Worm (Caenorhabditis elegans): Measurements from ENCODE around the gene F22E5.8.

- TF ChIP-seq rnt-1 (tag; optimal IDR thresholded peaks at IDR 0.05) (no peak), grh-1 (GFP tag; IDR thresholded peaks at IDR 0.05) (no peak), zag-1 (tag; optimal IDR thresholded peaks at IDR 0.05) (no peak), nhr-12 (tag; optimal IDR thresholded peaks at IDR 0.05) (no peak), nhr-77 (tag; optimal IDR thresholded peaks at IDR 0.05) (no peak), nhr-85 (tag) (no peak), ztf-11 (tag; optimal IDR thresholded peaks at IDR 0.05) (no peak), nhr-76 (tag; optimal IDR thresholded peaks at IDR 0.05) (no peak)
Measured at ce11 chrII:2644498-2644897, 4.7 kb downstream of the F22E5.8 start, which contains the start of gene F22E5.11.
